Worm (Caenorhabditis elegans): Measurements from ENCODE around the gene twk-18.
A peak's percentile ranks its signal among the peaks of the same experiment; 100 is the strongest.

Gene twk-18

DNA sequence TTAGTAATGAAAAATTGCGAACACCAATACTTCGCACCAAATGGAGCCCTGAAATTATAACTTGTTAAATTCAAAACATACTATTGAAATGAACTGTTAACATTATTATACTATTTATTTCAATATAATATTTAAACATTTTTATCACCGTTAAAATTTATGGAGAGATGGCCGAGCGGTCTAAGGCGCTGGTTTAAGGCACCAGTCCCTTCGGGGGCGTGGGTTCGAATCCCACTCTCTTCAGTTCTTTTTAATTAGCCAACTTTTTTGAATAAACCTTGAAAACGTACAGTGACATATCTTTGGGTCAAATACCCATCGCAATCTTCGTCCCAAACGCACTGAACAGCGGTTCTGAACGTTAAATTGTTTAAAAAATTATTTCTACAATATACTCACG is 48.5 kb upstream of the twk-18 start (continued):
- no peak for TF ChIP-seq daf-12 (tag; optimal IDR thresholded peaks at IDR 0.05)
- no peak for TF ChIP-seq fkh-10 (GFP tag; optimal IDR thresholded peaks at IDR 0.05)
- no peak for TF ChIP-seq Y5F2A.4 (GFP tag; optimal IDR thresholded peaks at IDR 0.05)
- no peak for TF ChIP-seq egl-27 (tag; optimal IDR thresholded peaks at IDR 0.05)
- no peak for TF ChIP-seq rbr-2 (tag; optimal IDR thresholded peaks at IDR 0.05)
- peak; percentile 71; the same call in 1 of the 2 replicates for TF ChIP-seq egl-43 (GFP tag; IDR thresholded peaks at IDR 0.05)

DNA sequence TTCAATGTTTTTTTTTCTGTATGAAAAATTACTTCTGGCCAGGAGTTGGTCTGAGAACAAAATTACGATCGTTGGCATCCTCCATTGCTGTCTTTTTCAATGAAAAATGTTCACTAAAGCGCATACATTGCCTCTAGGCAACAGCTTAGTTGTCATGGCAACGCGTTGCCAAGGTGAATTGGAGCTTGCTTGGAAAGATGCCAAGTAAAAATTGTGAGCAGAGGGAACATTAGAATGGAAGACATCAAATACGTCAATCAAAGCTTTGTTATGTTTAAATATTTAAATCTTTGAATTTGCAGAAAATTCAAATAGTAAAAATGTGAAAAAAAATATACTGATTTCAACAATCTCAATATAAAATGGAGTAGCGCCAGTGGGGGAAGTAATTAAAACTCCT is 47.9 kb upstream of the twk-18 start, which contains the start of gene dylt-2:
dylt-2 (minus strand) TSS at position 101 of the 400 bp plus-strand sequence.
- TF ChIP-seq aha-1 (tag) (peak; percentile 73), mes-2 (tag; optimal IDR thresholded peaks at IDR 0.05; ENCODE audit: poor library complexity, severe bottlenecking) (no peak), T26A8.4 (GFP tag; IDR thresholded peaks at IDR 0.05) (no peak)

DNA sequence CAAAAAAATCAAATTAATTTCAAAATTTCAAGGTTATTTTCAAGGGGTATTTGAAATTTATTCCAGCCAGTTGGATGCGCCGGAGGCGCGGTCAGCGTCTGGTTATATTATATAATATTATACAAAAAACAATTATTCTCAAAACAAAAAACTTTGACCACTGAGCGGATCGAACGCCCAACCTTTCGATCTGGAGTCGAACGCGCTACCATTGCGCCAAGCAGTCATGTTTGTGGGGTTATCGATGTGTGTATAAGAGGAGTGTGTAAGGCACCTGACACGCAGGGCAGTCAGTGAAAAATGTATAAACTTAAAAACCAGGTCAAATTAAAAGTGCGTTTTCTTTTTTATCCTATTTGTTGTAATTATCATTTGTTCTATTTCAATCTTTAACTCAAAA is 43.9 kb upstream of the twk-18 start:
- TF ChIP-seq dmd-6 (GFP tag; IDR thresholded peaks at IDR 0.05) (peak; percentile 46), ama-1 (optimal IDR thresholded peaks at IDR 0.05) (no peak), F10B5.3 (tag; optimal IDR thresholded peaks at IDR 0.05) (no peak), ceh-28 (tag; optimal IDR thresholded peaks at IDR 0.05) (no peak), pha-4 (GFP tag; IDR thresholded peaks at IDR 0.05) (peak; percentile 62; the same call in 1 of the 2 replicates), pha-4 (tag; optimal IDR thresholded peaks at IDR 0.05) (no peak), dmd-8 (GFP tag; IDR thresholded peaks at IDR 0.05) (peak; percentile 73), dve-1 (tag; optimal IDR thresholded peaks at IDR 0.05; ENCODE audit: insufficient read depth) (peak; percentile 33), lim-7 (GFP tag; IDR thresholded peaks at IDR 0.05) (peak; percentile 76; the same call in 1 of the 2 replicates), ceh-62 (tag; optimal IDR thresholded peaks at IDR 0.05) (no peak), mes-2 (tag; optimal IDR thresholded peaks at IDR 0.05; ENCODE audit: poor library complexity, severe bottlenecking) (peak; percentile 72), nhr-48 (tag; optimal IDR thresholded peaks at IDR 0.05) (no peak), F44E2.7 (GFP tag; IDR thresholded peaks at IDR 0.05) (no peak), nhr-77 (tag; optimal IDR thresholded peaks at IDR 0.05) (no peak), daf-19 (GFP tag; conservative IDR thresholded peaks at IDR 0.05) (0 out of 2 replicates have a peak, but pooled peaks have one; percentile 32), daf-16 (GFP tag; optimal IDR thresholded peaks at IDR 0.05) (peak in 1 of 2 experiments; percentile 29), daf-16 (tag; optimal IDR thresholded peaks at IDR 0.05) (peak; percentile 30), snpc-1.2 (GFP tag; IDR thresholded peaks at IDR 0.05) (peak; percentile 79), madf-5 (GFP tag; IDR thresholded peaks at IDR 0.05) (peak; percentile 43 to 57; a peak in 1 of 4 replicates), mep-1 (tag; optimal IDR thresholded peaks at IDR 0.05) (peak; percentile 3), lsy-2 (tag; optimal IDR thresholded peaks at IDR 0.05) (peak in 1 of 2 experiments; percentile 10), lin-38 (GFP tag; IDR thresholded peaks at IDR 0.05) (peak; percentile 64), egl-43 (GFP tag; IDR thresholded peaks at IDR 0.05) (peak; percentile 83), vab-7 (GFP tag; IDR thresholded peaks at IDR 0.05) (peak; percentile 43), Y48G9A.11 (GFP tag; IDR thresholded peaks at IDR 0.05) (no peak), madf-9 (GFP tag; conservative IDR thresholded peaks at IDR 0.05) (peak; percentile 38), F26F4.8 (GFP tag; conservative IDR thresholded peaks at IDR 0.05) (0 out of 2 replicates have a peak, but pooled peaks have one; percentile 40), hmg-1.1 (GFP tag; IDR thresholded peaks at IDR 0.05) (peak; percentile 62)

DNA sequence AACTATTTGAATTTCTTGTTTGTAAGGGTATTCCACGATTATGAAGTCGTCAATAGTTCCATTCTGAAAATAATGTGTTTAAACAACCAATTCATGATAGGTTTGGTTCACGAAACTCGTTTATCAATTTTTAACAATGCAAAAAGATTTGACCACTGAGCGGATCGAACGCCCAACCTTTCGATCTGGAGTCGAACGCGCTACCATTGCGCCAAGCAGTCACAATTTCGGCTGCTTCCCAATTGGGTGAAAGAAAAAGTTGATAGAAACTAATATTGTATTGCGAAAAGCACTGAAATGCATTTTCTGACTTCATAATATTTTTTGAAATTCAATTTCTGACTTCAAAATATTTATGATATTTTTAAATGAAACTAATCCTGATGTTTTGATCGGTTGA is 42.9 kb upstream of the twk-18 start:
- TF ChIP-seq D1046.2 (GFP tag; IDR thresholded peaks at IDR 0.05): no peak
- TF ChIP-seq ceh-20 (GFP tag; IDR thresholded peaks at IDR 0.05): no peak
- no peak for TF ChIP-seq mxl-3 (GFP tag; optimal IDR thresholded peaks at IDR 0.05)
- no peak for TF ChIP-seq aha-1 (tag)
- no peak for TF ChIP-seq dpl-1 (GFP tag; optimal IDR thresholded peaks at IDR 0.05)
- no peak for TF ChIP-seq daf-8 (GFP tag; IDR thresholded peaks at IDR 0.05)
- TF ChIP-seq daf-12 (tag; optimal IDR thresholded peaks at IDR 0.05): no peak
- TF ChIP-seq jun-1 (tag; optimal IDR thresholded peaks at IDR 0.05): no peak
- no peak for TF ChIP-seq unc-39 (tag; optimal IDR thresholded peaks at IDR 0.05)
- no peak for TF ChIP-seq gei-8 (GFP tag; optimal IDR thresholded peaks at IDR 0.05)
- no peak for TF ChIP-seq Y48G9A.11 (GFP tag; IDR thresholded peaks at IDR 0.05)
- peak; percentile 74 for TF ChIP-seq lim-7 (GFP tag; IDR thresholded peaks at IDR 0.05)
- TF ChIP-seq Y75B8A.6 (GFP tag; IDR thresholded peaks at IDR 0.05): no peak
- no peak for TF ChIP-seq fos-1 (tag; optimal IDR thresholded peaks at IDR 0.05)
- TF ChIP-seq lin-39 (tag; optimal IDR thresholded peaks at IDR 0.05): no peak
- no peak for TF ChIP-seq zag-1 (tag; optimal IDR thresholded peaks at IDR 0.05)
- no peak; the same call in 1 of the 2 replicates for TF ChIP-seq snpc-1.2 (GFP tag; IDR thresholded peaks at IDR 0.05)
- 0 out of 2 replicates have a peak, but pooled peaks have one; percentile 14 for TF ChIP-seq dmd-8 (GFP tag; IDR thresholded peaks at IDR 0.05)
- no peak for TF ChIP-seq nhr-41 (GFP tag; IDR thresholded peaks at IDR 0.05)
